Worm (Caenorhabditis elegans) whole organism, midembryonic: ENCODE data around the gene col-90.

Experiments used
- med-1 ChIP-seq: sonication (generic microtip); optimal IDR thresholded peaks from 2 replicates; lab custom pipeline; 2017; ENCODE audit warnings: missing genetic modification characterization, mild to moderate bottlenecking, missing compliant biosample characterization, antibody characterized with exemption, missing genetic modification reagents; ENCODE audit not compliant: insufficient read depth
- ztf-23 ChIP-seq: fragments of 200-800 bp; sonication (Bioruptor generic); IDR thresholded peaks from 2 replicates; pipeline ENCODE4 v1.3.6; 2022; ENCODE audit warnings: missing genetic modification reagents, missing genetic modification characterization, missing compliant biosample characterization

DNA sequence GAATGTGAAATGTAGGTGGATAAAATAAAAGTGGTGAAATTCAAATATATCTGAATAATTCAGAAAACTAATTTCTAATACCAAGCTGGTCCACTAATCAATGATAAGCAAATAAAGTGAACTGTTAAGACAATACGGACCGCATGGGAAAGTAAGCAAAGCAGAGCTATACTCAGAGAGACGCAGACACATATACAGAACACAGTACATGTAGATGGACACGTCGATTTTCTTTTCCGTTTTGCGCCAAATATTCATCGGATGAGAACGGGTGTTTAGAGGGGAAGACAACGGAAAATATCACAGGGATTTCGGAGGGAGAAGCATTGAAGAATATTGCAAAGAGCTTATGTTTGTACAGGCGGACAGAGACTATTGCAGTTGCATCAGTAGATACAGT is 22.7 kb upstream of the col-90 start:
- TF ChIP-seq med-1 (GFP tag; lab: Kevin White, UChicago) (no peak), ztf-23 (GFP tag; lab: Robert Waterston, UW) (no peak)
